Worm (Caenorhabditis elegans) whole organism, L4/young adult: ENCODE data around the gene ZK593.2.

ENCODE experiments used
- W03F9.2 ChIP-seq: fragments of 150-350 bp; optimal IDR thresholded peaks from 2 replicates; lab custom pipeline; 2014; ENCODE audit warnings: missing biosample characterization, missing genetic modification characterization
- dao-5 ChIP-seq: sonication (generic microtip); optimal IDR thresholded peaks from 2 replicates; lab custom pipeline; 2016; ENCODE audit warnings: missing genotype, missing genetic modification characterization, moderate library complexity, missing compliant biosample characterization
- him-1 ChIP-seq: sonication (generic microtip); optimal IDR thresholded peaks from 2 replicates; lab custom pipeline; 2016; ENCODE audit warnings: missing genotype, missing genetic modification reagents, missing genetic modification characterization, missing compliant biosample characterization

- TF ChIP-seq dao-5 (tag; lab: Kevin White, UChicago) (no peak), him-1 (tag; lab: Kevin White, UChicago) (no peak), W03F9.2 (tag; lab: Kevin White, UChicago) (no peak)
Measured at ce11 chrIV:10900083-10900482, 13.1 kb upstream of the ZK593.2 start, which contains the start of gene srlf-30.
